Fruit fly (Drosophila melanogaster): ENCODE measurements around the gene Ddr.

dm6 chr2L:6275981-6276380, 23.1 kb downstream of the Ddr start:
- TF ChIP-seq Blimp-1 (GFP tag; optimal IDR thresholded peaks at IDR 0.05) (no peak), CG10669 (GFP tag; optimal IDR thresholded peaks at IDR 0.05) (no peak), CG1621 (tag; optimal IDR thresholded peaks at IDR 0.05) (no peak), CG6854 (GFP tag; optimal IDR thresholded peaks at IDR 0.05) (no peak), CG11762 (GFP tag; optimal IDR thresholded peaks at IDR 0.05; ENCODE audit: insufficient read depth) (no peak), Sox102F (GFP tag; optimal IDR thresholded peaks at IDR 0.05) (no peak), acj6 (GFP tag; optimal IDR thresholded peaks at IDR 0.05) (no peak)

Measured in whole organism, prepupa.